Worm (Caenorhabditis elegans) whole organism, L1 larva: Measurements from ENCODE around the gene T10B10.9.

Experiments used
- C04F5.9 ChIP-seq: sonication (generic microtip); optimal IDR thresholded peaks from 2 replicates; lab custom pipeline; 2016; ENCODE audit warnings: missing genetic modification characterization, missing compliant biosample characterization
- C16A3.4 ChIP-seq: fragments of 150-350 bp; optimal IDR thresholded peaks from 2 replicates; lab custom pipeline; 2014; ENCODE audit warnings: missing biosample characterization, missing genetic modification characterization
- F16B12.6 ChIP-seq: fragments of 150-350 bp; optimal IDR thresholded peaks from 2 replicates; lab custom pipeline; 2014; ENCODE audit warnings: missing biosample characterization, missing genetic modification characterization
- Y116A8C.19 ChIP-seq: sonication (generic microtip); optimal IDR thresholded peaks from 2 replicates; lab custom pipeline; 2016; ENCODE audit warnings: missing compliant biosample characterization, missing genetic modification characterization, borderline replicate concordance
- alr-1 ChIP-seq: fragments of 200-800 bp; sonication (Bioruptor generic); optimal IDR thresholded peaks from 2 replicates; lab custom pipeline; 2018; ENCODE audit warnings: borderline replicate concordance, mild to moderate bottlenecking, missing genetic modification characterization, missing compliant biosample characterization
- aly-2 ChIP-seq: fragments of 150-350 bp; optimal IDR thresholded peaks from 2 replicates; lab custom pipeline; 2014; ENCODE audit warnings: missing biosample characterization, missing genetic modification characterization
- ama-1 ChIP-seq: fragments of 150-350 bp; optimal IDR thresholded peaks from 2 replicates; lab custom pipeline; 2014
- blmp-1 ChIP-seq: fragments of 150-350 bp; optimal IDR thresholded peaks from 2 replicates; lab custom pipeline; 2014; ENCODE audit warnings: missing biosample characterization, missing genetic modification characterization
- ceh-8 ChIP-seq: fragments of 200-800 bp; sonication (Bioruptor generic); optimal IDR thresholded peaks from 2 replicates; lab custom pipeline; 2018; ENCODE audit warnings: mild to moderate bottlenecking, missing genetic modification characterization, moderate library complexity, missing compliant biosample characterization
- ceh-88 ChIP-seq: fragments of 200-800 bp; sonication (Bioruptor generic); IDR thresholded peaks from 2 replicates; pipeline ENCODE4 v1.3.6; 2022; ENCODE audit warnings: missing genetic modification characterization, missing compliant biosample characterization
- ceh-90 ChIP-seq: sonication (generic microtip); optimal IDR thresholded peaks from 2 replicates; lab custom pipeline; 2016; ENCODE audit warnings: missing genetic modification characterization, missing compliant biosample characterization
- ces-1 ChIP-seq: fragments of 150-350 bp; optimal IDR thresholded peaks from 2 replicates; lab custom pipeline; 2014; ENCODE audit warnings: missing biosample characterization, missing genetic modification reagents, missing genetic modification characterization
- dsc-1 ChIP-seq: sonication (generic microtip); optimal IDR thresholded peaks from 2 replicates; lab custom pipeline; 2016; ENCODE audit warnings: mild to moderate bottlenecking, missing genetic modification characterization, missing compliant biosample characterization
- efl-3 ChIP-seq: fragments of 200-800 bp; sonication (Bioruptor generic); optimal IDR thresholded peaks from 2 replicates; lab custom pipeline; 2018; ENCODE audit warnings: mild to moderate bottlenecking, missing genetic modification characterization, missing compliant biosample characterization
- elt-2 ChIP-seq: sonication (generic microtip); optimal IDR thresholded peaks from 2 replicates; lab custom pipeline; 2016; ENCODE audit warnings: missing genetic modification characterization, mild to moderate bottlenecking, inconsistent platforms, missing compliant biosample characterization, missing genetic modification reagents
- ets-5 ChIP-seq: fragments of 200-800 bp; sonication (Bioruptor generic); IDR thresholded peaks from 2 replicates; pipeline ENCODE4 v1.3.6; 2022; ENCODE audit warnings: missing genetic modification characterization, missing compliant biosample characterization
- fkh-10 ChIP-seq: sonication (generic microtip); optimal IDR thresholded peaks from 2 replicates; lab custom pipeline; 2017; ENCODE audit warnings: missing biosample characterization, missing genetic modification reagents, missing genetic modification characterization
- fos-1 ChIP-seq: fragments of 150-350 bp; optimal IDR thresholded peaks from 2 replicates; lab custom pipeline; 2014; ENCODE audit warnings: missing biosample characterization, missing genetic modification characterization
- hlh-4 ChIP-seq: sonication (generic microtip); optimal IDR thresholded peaks from 2 replicates; lab custom pipeline; 2016; ENCODE audit warnings: mild to moderate bottlenecking, missing genetic modification characterization, missing compliant biosample characterization
- hpl-2 ChIP-seq: fragments of 150-350 bp; optimal IDR thresholded peaks from 2 replicates; lab custom pipeline; 2014; ENCODE audit warnings: missing biosample characterization, missing genetic modification reagents, missing genetic modification characterization
- jun-1 ChIP-seq: fragments of 150-350 bp; optimal IDR thresholded peaks from 2 replicates; lab custom pipeline; 2014; ENCODE audit warnings: missing biosample characterization, missing genetic modification reagents, missing genetic modification characterization
- lin-13 ChIP-seq: fragments of 150-350 bp; optimal IDR thresholded peaks from 2 replicates; lab custom pipeline; 2014; ENCODE audit warnings: missing biosample characterization, missing genetic modification reagents, missing genetic modification characterization
- lin-14 ChIP-seq: fragments of 200-800 bp; sonication (Bioruptor generic); optimal IDR thresholded peaks from 2 replicates; lab custom pipeline; 2018; ENCODE audit warnings: mild to moderate bottlenecking, missing genetic modification characterization, moderate library complexity, missing compliant biosample characterization
- lin-35 ChIP-seq, 2 experiments: fragments of 150-350 bp; optimal IDR thresholded peaks; 2 replicates each; lab custom pipeline; 2014; ENCODE audit warnings: missing biosample characterization in 2 of 2, missing genetic modification characterization in 2 of 2, missing genetic modification reagents in 2 of 2
- lin-39 ChIP-seq: fragments of 150-350 bp; optimal IDR thresholded peaks from 2 replicates; lab custom pipeline; 2014; ENCODE audit warnings: missing biosample characterization, missing genetic modification reagents, missing genetic modification characterization
- lsy-2 ChIP-seq, 2 experiments: fragments of 150-350 bp; optimal IDR thresholded peaks; 2 replicates each; lab custom pipeline; 2014; ENCODE audit warnings: missing biosample characterization in 2 of 2, missing genetic modification characterization in 2 of 2
- mef-2 ChIP-seq: fragments of 150-350 bp; optimal IDR thresholded peaks from 2 replicates; lab custom pipeline; 2014; ENCODE audit warnings: missing biosample characterization, missing genetic modification characterization
- nhr-11 ChIP-seq: fragments of 150-350 bp; optimal IDR thresholded peaks from 2 replicates; lab custom pipeline; 2014; ENCODE audit warnings: missing biosample characterization, missing genetic modification characterization
- nhr-28 ChIP-seq: fragments of 150-350 bp; optimal IDR thresholded peaks from 2 replicates; lab custom pipeline; 2014; ENCODE audit warnings: missing biosample characterization, missing genetic modification characterization
- nhr-76 ChIP-seq: sonication (generic microtip); optimal IDR thresholded peaks from 2 replicates; lab custom pipeline; 2017; ENCODE audit warnings: missing biosample characterization, missing genetic modification characterization
- nhr-84 ChIP-seq: sonication (generic microtip); optimal IDR thresholded peaks from 2 replicates; lab custom pipeline; 2017; ENCODE audit warnings: missing biosample characterization, missing genetic modification characterization
- pax-3 ChIP-seq: fragments of 200-800 bp; sonication (Bioruptor generic); optimal IDR thresholded peaks from 2 replicates; lab custom pipeline; 2018; ENCODE audit warnings: mild to moderate bottlenecking, missing genetic modification characterization, moderate library complexity, missing compliant biosample characterization
- pqm-1 ChIP-seq: sonication (generic microtip); optimal IDR thresholded peaks from 3 replicates; lab custom pipeline; 2017; ENCODE audit warnings: missing biosample characterization, missing genetic modification characterization
- snu-23 ChIP-seq: sonication (generic microtip); optimal IDR thresholded peaks from 2 replicates; lab custom pipeline; 2016; ENCODE audit warnings: missing genetic modification characterization, missing compliant biosample characterization
- sup-37 ChIP-seq: fragments of 200-800 bp; sonication (Bioruptor generic); optimal IDR thresholded peaks from 2 replicates; lab custom pipeline; 2018; ENCODE audit warnings: mild to moderate bottlenecking, missing genetic modification characterization, missing compliant biosample characterization
- swsn-7 ChIP-seq: sonication (generic microtip); optimal IDR thresholded peaks from 2 replicates; lab custom pipeline; 2016; ENCODE audit warnings: missing genetic modification characterization, missing compliant biosample characterization
- unc-130 ChIP-seq: fragments of 150-350 bp; optimal IDR thresholded peaks from 2 replicates; lab custom pipeline; 2017; ENCODE audit warnings: missing biosample characterization, missing genetic modification characterization, inconsistent platforms
- unc-30 ChIP-seq: sonication (generic microtip); optimal IDR thresholded peaks from 2 replicates; lab custom pipeline; 2017; ENCODE audit warnings: missing biosample characterization, missing genetic modification characterization
- unc-62 ChIP-seq: fragments of 150-350 bp; optimal IDR thresholded peaks from 2 replicates; lab custom pipeline; 2014; ENCODE audit warnings: missing biosample characterization, missing genetic modification reagents, missing genetic modification characterization
- xbp-1 ChIP-seq: sonication (generic microtip); optimal IDR thresholded peaks from 2 replicates; lab custom pipeline; 2016; ENCODE audit warnings: missing genetic modification characterization, missing compliant biosample characterization
- ztf-4 ChIP-seq: fragments of 150-350 bp; optimal IDR thresholded peaks from 2 replicates; lab custom pipeline; 2014; ENCODE audit warnings: missing biosample characterization, missing genetic modification characterization

T10B10.9 gene

DNA sequence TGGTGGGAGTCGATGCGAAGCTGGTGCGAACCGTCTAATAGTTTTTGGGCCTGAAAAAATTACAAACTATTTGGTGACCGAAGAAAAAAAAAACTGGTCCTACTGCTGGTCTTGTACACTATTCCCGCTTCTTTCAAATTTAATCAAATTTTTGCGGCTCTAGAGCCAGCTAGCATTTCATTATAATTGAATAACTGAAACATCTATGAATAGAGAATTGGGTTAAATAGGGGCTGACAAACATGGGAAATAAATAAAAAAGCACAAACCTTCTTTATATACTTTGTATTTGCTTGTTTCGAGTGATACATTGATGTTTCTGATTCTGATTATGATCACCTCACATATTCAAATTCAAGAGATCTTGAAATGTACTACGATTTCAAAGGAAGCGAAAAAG, 39.1 kb upstream of the T10B10.9 start:
- TF ChIP-seq ztf-4 (tag; lab: Kevin White, UChicago) (no peak), lin-35 (GFP tag; optimal IDR thresholded peaks at IDR 0.05; lab: Kevin White, UChicago) (no peak), hpl-2 (GFP tag; lab: Kevin White, UChicago) (no peak), Y116A8C.19 (tag; lab: Kevin White, UChicago) (no peak), jun-1 (tag; lab: Kevin White, UChicago) (no peak), nhr-76 (tag; lab: Kevin White, UChicago) (no peak), alr-1 (tag; lab: Kevin White, UChicago) (no peak), ces-1 (GFP tag; lab: Kevin White, UChicago) (no peak), efl-3 (GFP tag; lab: Kevin White, UChicago) (no peak), ceh-88 (GFP tag; lab: Robert Waterston, UW) (no peak), fos-1 (tag; lab: Kevin White, UChicago) (no peak), F16B12.6 (tag; lab: Kevin White, UChicago) (no peak), lsy-2 (tag; optimal IDR thresholded peaks at IDR 0.05; lab: Kevin White, UChicago) (no peak), unc-62 (GFP tag; lab: Kevin White, UChicago) (no peak)

DNA sequence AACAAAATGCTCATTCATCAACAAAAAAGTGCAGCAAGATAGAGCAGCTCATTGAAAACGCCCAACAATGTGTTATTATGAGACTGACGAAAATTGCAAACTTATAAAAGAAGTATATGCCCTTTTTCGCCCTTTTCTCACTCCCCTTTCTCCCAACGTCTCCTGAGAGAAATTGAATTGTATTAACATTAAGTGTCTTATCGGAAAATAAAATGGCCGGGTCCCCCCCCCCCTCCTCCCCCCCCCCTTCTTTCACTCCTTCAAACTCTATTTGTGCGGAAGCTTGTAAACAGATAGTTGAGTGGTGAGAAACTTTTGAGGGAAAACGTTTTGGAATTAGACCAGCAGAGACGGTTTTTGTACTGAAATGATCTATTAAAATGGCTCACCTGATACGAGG, 37.5 kb upstream of the T10B10.9 start:
- TF ChIP-seq lin-13, result no peak
- no peak for TF ChIP-seq pax-3 (tag; lab: Kevin White, UChicago)
- TF ChIP-seq ama-1 (lab: Kevin White, UChicago), result no peak
- TF ChIP-seq alr-1 (tag; lab: Kevin White, UChicago), result no peak
- no peak for TF ChIP-seq xbp-1 (tag; lab: Kevin White, UChicago)
- peak; percentile 54 for TF ChIP-seq lin-14
- no peak for TF ChIP-seq lin-39
- TF ChIP-seq jun-1 (tag; lab: Kevin White, UChicago), result no peak
- TF ChIP-seq ceh-8 (GFP tag; lab: Kevin White, UChicago), result peak; percentile 20
- no peak for TF ChIP-seq swsn-7
- no peak for TF ChIP-seq dsc-1
- TF ChIP-seq ets-5 (GFP tag; lab: Robert Waterston, UW), result no peak
- no peak for TF ChIP-seq nhr-11 (tag; lab: Kevin White, UChicago)
- TF ChIP-seq C04F5.9 (tag; lab: Kevin White, UChicago), result no peak
- no peak for TF ChIP-seq elt-2 (tag; lab: Kevin White, UChicago)

DNA sequence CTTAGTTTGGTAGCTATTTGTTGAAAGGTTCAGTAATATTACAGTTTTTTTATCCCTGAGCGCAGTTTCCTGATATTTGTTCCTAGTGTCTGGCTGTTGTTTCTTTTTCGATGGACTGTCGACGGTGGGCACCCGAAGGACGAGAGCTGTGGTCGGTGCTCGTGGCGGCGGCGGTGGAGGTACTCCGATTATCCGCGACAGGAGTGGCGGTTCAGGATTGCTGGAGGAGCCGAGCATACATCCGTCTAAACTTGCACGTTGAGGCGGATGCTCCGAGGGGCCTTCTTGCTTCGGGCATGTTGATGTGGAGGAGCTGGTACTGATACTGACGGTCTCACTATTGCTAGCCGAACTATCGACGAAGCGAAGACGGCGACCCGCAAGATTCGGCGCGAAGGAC, 36.9 kb upstream of the T10B10.9 start:
- TF ChIP-seq mef-2 (tag; lab: Kevin White, UChicago) (no peak), sup-37 (GFP tag; lab: Kevin White, UChicago) (no peak), C16A3.4 (no peak)

DNA sequence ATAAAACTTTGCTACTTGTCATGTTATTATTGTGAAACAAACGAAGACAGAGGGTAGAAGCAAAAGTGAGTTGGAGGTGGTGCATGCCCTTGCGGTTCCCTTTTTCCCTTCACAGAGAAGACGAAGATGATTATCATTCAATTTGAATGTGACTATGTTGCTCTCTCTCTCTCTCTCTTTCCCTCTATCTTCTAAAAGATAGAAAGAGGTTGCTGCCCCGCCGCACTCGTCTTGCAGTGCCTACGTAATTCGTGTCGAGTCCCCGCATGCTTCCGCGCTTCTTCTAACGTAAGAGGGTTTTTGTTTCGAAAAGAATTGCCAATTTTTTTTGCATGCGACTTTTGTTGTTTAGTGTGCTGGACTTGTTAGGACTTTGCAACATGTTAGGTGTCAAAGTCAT, 36.0 kb upstream of the T10B10.9 start:
- TF ChIP-seq nhr-84 (tag; lab: Kevin White, UChicago) (no peak), lin-14 (peak; percentile 64), ces-1 (GFP tag; lab: Kevin White, UChicago) (peak; percentile 6), fkh-10 (GFP tag; lab: Kevin White, UChicago) (peak; percentile 50), lin-35 (GFP tag; optimal IDR thresholded peaks at IDR 0.05; lab: Kevin White, UChicago) (no peak)

DNA sequence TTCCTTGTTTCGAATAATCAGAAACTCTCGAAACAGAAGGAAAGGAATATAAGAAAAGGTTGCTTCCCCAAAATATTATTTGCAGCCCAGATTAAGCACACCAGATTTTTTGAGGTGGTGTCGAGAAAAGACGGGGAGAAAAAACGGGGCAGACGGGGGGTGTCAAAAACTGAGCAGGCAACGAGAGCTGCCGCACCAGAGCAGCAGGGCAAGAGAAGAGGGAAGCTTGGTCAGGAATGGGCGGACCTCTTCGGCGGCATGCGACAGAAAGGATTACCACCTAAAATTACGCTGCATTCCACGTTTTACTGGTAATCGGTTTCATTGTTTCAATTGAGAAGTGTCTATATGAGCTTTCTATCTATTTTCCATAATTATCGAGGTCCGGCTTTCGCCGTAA, 32.1 kb upstream of the T10B10.9 start:
- TF ChIP-seq lsy-2 (tag; optimal IDR thresholded peaks at IDR 0.05; lab: Kevin White, UChicago), result no peak

DNA sequence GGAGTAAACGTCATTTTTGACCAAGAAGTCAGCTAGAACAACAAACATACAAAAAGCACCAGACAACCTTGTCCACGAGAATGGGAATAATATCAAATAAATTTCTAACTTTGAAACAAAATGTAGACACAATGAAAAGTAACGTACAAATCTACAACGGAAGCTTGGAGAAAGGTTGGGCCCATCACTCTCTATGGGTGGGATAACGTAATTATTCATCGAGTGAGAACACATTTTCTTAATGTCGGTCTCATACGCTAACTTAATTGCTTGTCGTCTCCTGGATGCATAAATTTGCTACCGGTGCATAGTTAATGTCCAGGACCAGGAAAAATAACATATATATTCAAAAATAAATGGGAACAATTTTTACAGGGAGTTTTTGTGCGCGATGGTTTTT, 31.0 kb upstream of the T10B10.9 start:
- no peak for TF ChIP-seq hlh-4 (tag; lab: Kevin White, UChicago)
- no peak for TF ChIP-seq ceh-90 (tag; lab: Kevin White, UChicago)
- TF ChIP-seq blmp-1 (tag; lab: Kevin White, UChicago), result no peak
- TF ChIP-seq nhr-28 (tag; lab: Kevin White, UChicago), result no peak
- TF ChIP-seq ama-1 (lab: Kevin White, UChicago), result no peak
- TF ChIP-seq snu-23 (GFP tag; lab: Kevin White, UChicago), result no peak
- TF ChIP-seq aly-2 (tag; lab: Kevin White, UChicago), result no peak
- TF ChIP-seq unc-130 (tag; lab: Kevin White, UChicago), result no peak
- TF ChIP-seq unc-30, result no peak
- TF ChIP-seq pqm-1 (tag; lab: Kevin White, UChicago), result no peak
- TF ChIP-seq, all 84 proteins: peak for 0
